Worm (Caenorhabditis elegans): ENCODE measurements around the gene F02D8.4.

DNA sequence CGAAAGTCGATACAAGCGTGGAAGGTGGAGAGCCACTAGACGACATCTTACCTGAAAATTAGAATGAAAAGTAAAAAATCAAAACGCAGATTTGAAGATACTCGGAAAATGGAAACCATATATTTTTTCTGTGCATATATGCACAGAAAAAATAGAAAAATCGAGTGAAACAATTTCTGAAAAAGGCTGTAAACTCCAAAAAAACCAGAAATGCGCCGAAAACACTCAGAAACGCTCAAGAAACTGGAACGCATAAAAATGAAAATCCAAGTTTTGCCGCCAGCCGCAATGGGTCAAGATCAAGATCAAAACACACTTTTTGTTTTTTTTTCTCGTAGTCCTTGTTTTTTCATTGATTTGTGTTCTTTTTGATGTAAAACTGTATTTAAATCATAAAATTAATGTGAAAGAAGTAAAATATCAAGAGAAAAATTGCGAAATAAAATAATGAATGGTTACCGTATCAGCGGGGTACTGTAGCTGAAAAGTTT lies 8.0 kb downstream of the F02D8.4 start, which contains the start of gene T01C3.3:
- no peak for TF ChIP-seq ZK546.5 (tag; optimal IDR thresholded peaks at IDR 0.05)
- no peak for TF ChIP-seq lin-39 (tag; optimal IDR thresholded peaks at IDR 0.05)
- no peak for TF ChIP-seq mdl-1 (tag; optimal IDR thresholded peaks at IDR 0.05)
- TF ChIP-seq fkh-10 (GFP tag; optimal IDR thresholded peaks at IDR 0.05), result no peak
- TF ChIP-seq nhr-25 (tag; optimal IDR thresholded peaks at IDR 0.05), result no peak
- TF ChIP-seq nhr-67 (tag; optimal IDR thresholded peaks at IDR 0.05), result no peak
- no peak for TF ChIP-seq nhr-12 (tag; optimal IDR thresholded peaks at IDR 0.05)
- TF ChIP-seq ztf-4 (tag; optimal IDR thresholded peaks at IDR 0.05), result no peak

Data from whole organism, L3 larva.